Fruit fly (Drosophila melanogaster) whole organism, prepupa: ENCODE measurements around the gene Ir10a.
A peak's percentile ranks its signal among the peaks of the same experiment; 100 is the strongest.

Experiments
- Blimp-1 ChIP-seq: fragments of 200-800 bp; sonication (Bioruptor generic); optimal IDR thresholded peaks from 3 replicates; lab custom pipeline; 2017; ENCODE audit warnings: missing biosample characterization, missing genetic modification characterization, mild to moderate bottlenecking, moderate library complexity, missing genetic modification reagents
- CG10669 ChIP-seq: fragments of 200-800 bp; sonication (Bioruptor generic); optimal IDR thresholded peaks from 3 replicates; lab custom pipeline; 2018; ENCODE audit warnings: missing biosample characterization, mild to moderate bottlenecking, missing genetic modification characterization, moderate library complexity
- CG11294 ChIP-seq: fragments of 200-800 bp; sonication (Bioruptor generic); IDR thresholded peaks from 2 replicates; pipeline ENCODE4 v1.3.6; 2022; ENCODE audit warnings: missing biosample characterization, missing genetic modification characterization
- CG11762 ChIP-seq: fragments of 200-800 bp; sonication (Bioruptor generic); optimal IDR thresholded peaks from 3 replicates; lab custom pipeline; 2016; ENCODE audit warnings: missing biosample characterization, missing genetic modification characterization; ENCODE audit not compliant: insufficient read depth
- CG15336 ChIP-seq: fragments of 200-800 bp; sonication (Bioruptor generic); IDR thresholded peaks from 2 replicates; pipeline ENCODE4 v1.3.6; 2022; ENCODE audit warnings: missing biosample characterization, missing genetic modification characterization
- CG1621 ChIP-seq: fragments of 200-800 bp; sonication (Bioruptor generic); optimal IDR thresholded peaks from 3 replicates; lab custom pipeline; 2018; ENCODE audit warnings: missing biosample characterization, mild to moderate bottlenecking, missing genetic modification characterization
- CG16779 ChIP-seq: fragments of 200-800 bp; sonication (Bioruptor generic); optimal IDR thresholded peaks from 3 replicates; lab custom pipeline; 2017; ENCODE audit warnings: missing biosample characterization, mild to moderate bottlenecking, missing genetic modification characterization
- CG3032 ChIP-seq: fragments of 200-800 bp; optimal IDR thresholded peaks from 2 replicates; lab custom pipeline; 2019; ENCODE audit warnings: missing biosample characterization, mild to moderate bottlenecking, missing genetic modification characterization, moderate library complexity
- CG31627 ChIP-seq: fragments of 200-800 bp; sonication (Bioruptor generic); optimal IDR thresholded peaks from 3 replicates; lab custom pipeline; 2016; ENCODE audit warnings: missing biosample characterization, missing genetic modification characterization
- CG32006 ChIP-seq: fragments of 200-800 bp; sonication (Bioruptor generic); optimal IDR thresholded peaks from 3 replicates; lab custom pipeline; 2017; ENCODE audit warnings: missing biosample characterization, mild to moderate bottlenecking, missing genetic modification characterization
- CG3919 ChIP-seq: fragments of 200-800 bp; sonication (Bioruptor generic); optimal IDR thresholded peaks from 3 replicates; lab custom pipeline; 2016; ENCODE audit warnings: missing biosample characterization, missing genetic modification characterization
- CG4318 ChIP-seq: fragments of 200-800 bp; sonication (Bioruptor generic); optimal IDR thresholded peaks from 3 replicates; lab custom pipeline; 2017; ENCODE audit warnings: missing biosample characterization, mild to moderate bottlenecking, missing genetic modification characterization
- CG6163 ChIP-seq: fragments of 200-800 bp; sonication (Bioruptor generic); IDR thresholded peaks from 3 replicates; pipeline ENCODE4 v1.3.6; 2022; ENCODE audit warnings: missing biosample characterization, missing genetic modification characterization
- CG6276 ChIP-seq: fragments of 200-800 bp; sonication (Bioruptor generic); optimal IDR thresholded peaks from 2 replicates; lab custom pipeline; 2017; ENCODE audit warnings: missing biosample characterization, mild to moderate bottlenecking, missing genetic modification characterization
- CG6792 ChIP-seq: fragments of 200-800 bp; sonication (Bioruptor generic); optimal IDR thresholded peaks from 3 replicates; lab custom pipeline; 2016; ENCODE audit warnings: missing biosample characterization, missing genetic modification characterization
- CG6808 ChIP-seq: fragments of 200-800 bp; sonication (Bioruptor generic); optimal IDR thresholded peaks from 3 replicates; lab custom pipeline; 2017; ENCODE audit warnings: missing biosample characterization, missing genetic modification characterization, mild to moderate bottlenecking, moderate library complexity, missing genetic modification reagents
- CG6854 ChIP-seq: fragments of 200-800 bp; sonication (Bioruptor generic); optimal IDR thresholded peaks from 2 replicates; lab custom pipeline; 2017; ENCODE audit warnings: missing biosample characterization, mild to moderate bottlenecking, missing genetic modification characterization
- CG8119 ChIP-seq: fragments of 200-800 bp; sonication (Bioruptor generic); IDR thresholded peaks from 3 replicates; pipeline ENCODE4 v1.3.6; 2022; ENCODE audit warnings: missing biosample characterization, missing genetic modification characterization
- CG9139 ChIP-seq: fragments of 200-800 bp; sonication (Bioruptor generic); optimal IDR thresholded peaks from 3 replicates; lab custom pipeline; 2017; ENCODE audit warnings: missing biosample characterization, mild to moderate bottlenecking, missing genetic modification characterization
- Eip78C ChIP-seq: fragments of 200-800 bp; sonication (Bioruptor generic); peaks from one replicate; lab custom pipeline; 2016; ENCODE audit warnings: missing biosample characterization, missing genetic modification characterization
- Eip93F ChIP-seq: fragments of 200-800 bp; sonication (Bioruptor generic); optimal IDR thresholded peaks from 2 replicates; lab custom pipeline; 2016; ENCODE audit warnings: missing biosample characterization, mild to moderate bottlenecking, missing genetic modification characterization
- Ets96B ChIP-seq: fragments of 200-800 bp; optimal IDR thresholded peaks from 2 replicates; lab custom pipeline; 2019; ENCODE audit warnings: missing biosample characterization, mild to moderate bottlenecking, missing genetic modification characterization, moderate library complexity
- Gug ChIP-seq: fragments of 200-800 bp; sonication (Bioruptor generic); IDR thresholded peaks from 2 replicates; pipeline ENCODE4 v1.3.6; 2022; ENCODE audit warnings: missing biosample characterization, missing genetic modification characterization
- Hr38 ChIP-seq: sonication (Bioruptor generic); optimal IDR thresholded peaks from 2 replicates; lab custom pipeline; 2016; ENCODE audit warnings: missing biosample characterization, missing genetic modification characterization
- Hr39 ChIP-seq: fragments of 200-800 bp; sonication (Bioruptor generic); optimal IDR thresholded peaks from 2 replicates; lab custom pipeline; 2016; ENCODE audit warnings: missing biosample characterization, missing genetic modification characterization
- Hr4 ChIP-seq: fragments of 200-800 bp; sonication (Bioruptor generic); optimal IDR thresholded peaks from 3 replicates; lab custom pipeline; 2016; ENCODE audit warnings: missing biosample characterization, missing genetic modification characterization
- Lpt ChIP-seq: fragments of 200-800 bp; sonication (Bioruptor generic); optimal IDR thresholded peaks from 3 replicates; lab custom pipeline; 2016; ENCODE audit warnings: missing biosample characterization, missing genetic modification characterization
- Met ChIP-seq: fragments of 200-800 bp; sonication (Bioruptor generic); optimal IDR thresholded peaks from 3 replicates; lab custom pipeline; 2016; ENCODE audit warnings: missing biosample characterization, missing genetic modification characterization
- OdsH ChIP-seq: fragments of 200-800 bp; sonication (Bioruptor generic); optimal IDR thresholded peaks from 3 replicates; lab custom pipeline; 2016; ENCODE audit warnings: missing biosample characterization, missing genetic modification characterization
- Smox ChIP-seq: fragments of 200-800 bp; sonication (Bioruptor generic); optimal IDR thresholded peaks from 3 replicates; lab custom pipeline; 2016; ENCODE audit warnings: missing biosample characterization, missing genetic modification characterization
- Sox102F ChIP-seq: fragments of 200-800 bp; sonication (Bioruptor generic); optimal IDR thresholded peaks from 2 replicates; lab custom pipeline; 2016; ENCODE audit warnings: missing biosample characterization, mild to moderate bottlenecking, missing genetic modification characterization
- acj6 ChIP-seq: fragments of 200-800 bp; sonication (Bioruptor generic); optimal IDR thresholded peaks from 3 replicates; lab custom pipeline; 2016; ENCODE audit warnings: missing biosample characterization, missing genetic modification characterization
- cyc ChIP-seq: fragments of 200-800 bp; sonication (Bioruptor generic); optimal IDR thresholded peaks from 3 replicates; lab custom pipeline; 2016; ENCODE audit warnings: missing biosample characterization, missing genetic modification characterization
- dsx ChIP-seq: fragments of 200-800 bp; optimal IDR thresholded peaks from 3 replicates; lab custom pipeline; 2019; ENCODE audit warnings: missing biosample characterization, mild to moderate bottlenecking, missing genetic modification characterization, moderate library complexity; ENCODE audit not compliant: poor library complexity, severe bottlenecking
- esn ChIP-seq: fragments of 200-800 bp; sonication (Bioruptor generic); optimal IDR thresholded peaks from 2 replicates; lab custom pipeline; 2016; ENCODE audit warnings: missing biosample characterization, mild to moderate bottlenecking, missing genetic modification characterization, moderate library complexity
- fd59A ChIP-seq: fragments of 200-800 bp; sonication (Bioruptor generic); optimal IDR thresholded peaks from 2 replicates; lab custom pipeline; 2017; ENCODE audit warnings: missing biosample characterization, mild to moderate bottlenecking, missing genetic modification characterization, missing genetic modification reagents
- fd85E ChIP-seq: fragments of 200-800 bp; sonication (Bioruptor generic); optimal IDR thresholded peaks from 3 replicates; lab custom pipeline; 2016; ENCODE audit warnings: missing biosample characterization, missing genetic modification characterization
- fkh ChIP-seq: fragments of 200-800 bp; sonication (Bioruptor generic); optimal IDR thresholded peaks from 3 replicates; lab custom pipeline; 2017; ENCODE audit warnings: missing biosample characterization, mild to moderate bottlenecking, missing genetic modification characterization, moderate library complexity
- net ChIP-seq: fragments of 200-800 bp; sonication (Bioruptor generic); optimal IDR thresholded peaks from 3 replicates; lab custom pipeline; 2016; ENCODE audit warnings: missing biosample characterization, missing genetic modification characterization
- pdm3 ChIP-seq: fragments of 200-800 bp; sonication (Bioruptor generic); optimal IDR thresholded peaks from 3 replicates; lab custom pipeline; 2016; ENCODE audit warnings: missing biosample characterization, missing genetic modification characterization
- svp ChIP-seq: fragments of 200-800 bp; sonication (Bioruptor generic); peaks from one replicate; lab custom pipeline; 2016; ENCODE audit warnings: missing biosample characterization, missing genetic modification characterization
- vri ChIP-seq: fragments of 200-800 bp; sonication (Bioruptor generic); optimal IDR thresholded peaks from 3 replicates; lab custom pipeline; 2016; ENCODE audit warnings: missing biosample characterization, mild to moderate bottlenecking, missing genetic modification characterization

The Ir10a gene

DNA sequence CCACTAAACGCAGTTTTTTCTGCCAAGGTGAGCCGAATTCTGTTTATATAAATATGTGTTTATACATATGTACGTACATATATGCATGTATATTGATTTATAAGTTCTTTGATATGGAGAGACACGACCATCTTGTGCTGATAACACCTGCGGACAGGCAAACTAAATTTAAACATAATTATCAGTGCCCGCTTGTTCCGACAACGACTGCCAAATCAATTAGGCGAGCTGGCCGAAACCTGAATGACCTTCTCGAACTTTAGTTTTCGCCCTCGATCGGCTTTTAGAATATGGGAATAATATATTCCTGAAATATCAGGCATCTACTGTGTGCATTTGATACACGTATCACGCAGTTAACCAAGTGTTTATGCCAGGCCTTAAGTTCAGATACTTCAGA is 31.8 kb upstream of the Ir10a start:
- TF ChIP-seq dsx (GFP tag; lab: Kevin White, UChicago): no peak
- no peak for TF ChIP-seq CG15336
- no peak for TF ChIP-seq Smox (GFP tag; lab: Kevin White, UChicago)
- TF ChIP-seq Blimp-1 (GFP tag; lab: Kevin White, UChicago): no peak
- TF ChIP-seq CG8119 (GFP tag; lab: Robert Waterston, UW): no peak
- TF ChIP-seq svp (GFP tag; lab: Kevin White, UChicago): no peak
- no peak for TF ChIP-seq CG9139 (GFP tag; lab: Kevin White, UChicago)

DNA sequence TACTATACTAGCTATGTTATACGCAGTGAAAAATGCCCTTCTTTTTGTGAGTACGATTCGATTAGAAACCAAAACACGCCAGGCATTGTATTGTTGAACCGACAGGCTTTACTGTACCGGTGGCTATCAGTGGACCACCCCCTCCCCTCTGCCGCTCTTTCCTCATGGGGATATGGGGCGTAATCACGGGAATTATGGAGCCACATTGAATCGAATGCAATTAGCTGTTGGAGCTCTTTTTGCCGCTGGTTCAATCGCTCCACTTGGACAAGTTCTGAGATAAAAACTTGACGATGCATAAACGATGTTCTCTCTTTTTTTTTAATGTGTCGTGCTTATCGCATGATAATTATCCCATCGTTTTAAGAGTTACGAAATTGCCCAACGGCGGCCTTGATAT is 31.2 kb upstream of the Ir10a start:
- TF ChIP-seq CG6854: no peak
- TF ChIP-seq Eip78C (GFP tag; lab: Kevin White, UChicago): peak; percentile 39
- TF ChIP-seq CG6163: 0 out of 3 replicates have a peak, but pooled peaks have one; percentile 27
- no peak for TF ChIP-seq net
- no peak for TF ChIP-seq Sox102F (GFP tag; lab: Kevin White, UChicago)
- TF ChIP-seq CG6792 (GFP tag; lab: Kevin White, UChicago): no peak
- no peak for TF ChIP-seq CG9139 (GFP tag; lab: Kevin White, UChicago)
- TF ChIP-seq fkh: no peak
- TF ChIP-seq CG16779 (tag; lab: Kevin White, UChicago): no peak
- TF ChIP-seq CG4318 (GFP tag; lab: Kevin White, UChicago): no peak
- no peak for TF ChIP-seq CG11762 (GFP tag; lab: Kevin White, UChicago)
- TF ChIP-seq CG31627: no peak
- no peak for TF ChIP-seq cyc
- TF ChIP-seq fd85E: no peak
- no peak for TF ChIP-seq fd59A (GFP tag; lab: Kevin White, UChicago)
- TF ChIP-seq CG11294 (GFP tag; lab: Robert Waterston, UW): no peak
- TF ChIP-seq svp (GFP tag; lab: Kevin White, UChicago): peak; percentile 66
- no peak for TF ChIP-seq CG3032 (tag; lab: Kevin White, UChicago)
- no peak for TF ChIP-seq CG6808 (GFP tag; lab: Kevin White, UChicago)
- TF ChIP-seq OdsH: no peak
- TF ChIP-seq CG6276 (GFP tag; lab: Kevin White, UChicago): no peak
- TF ChIP-seq Lpt: no peak
- TF ChIP-seq Gug (GFP tag; lab: Robert Waterston, UW): no peak
- TF ChIP-seq Hr39 (GFP tag; lab: Kevin White, UChicago): no peak
- no peak for TF ChIP-seq CG10669
- no peak for TF ChIP-seq Met (GFP tag; lab: Kevin White, UChicago)
- no peak for TF ChIP-seq CG3919 (GFP tag; lab: Kevin White, UChicago)
- TF ChIP-seq pdm3 (GFP tag; lab: Kevin White, UChicago): no peak
- no peak for TF ChIP-seq Ets96B (tag; lab: Kevin White, UChicago)
- no peak for TF ChIP-seq esn (GFP tag; lab: Kevin White, UChicago)
- peak; percentile 11 for TF ChIP-seq CG32006 (GFP tag; lab: Kevin White, UChicago)
- no peak for TF ChIP-seq CG1621 (tag; lab: Kevin White, UChicago)
- no peak for TF ChIP-seq Eip93F
- no peak for TF ChIP-seq acj6
- no peak for TF ChIP-seq Hr38 (GFP tag; lab: Kevin White, UChicago)
- no peak for TF ChIP-seq Hr4 (GFP tag; lab: Kevin White, UChicago)
- peak; percentile 69 for TF ChIP-seq vri
